Fruit fly (Drosophila melanogaster): ENCODE data around the gene Rpt2.

The Rpt2 gene

dm6 chr3R:23960865-23961264 is 29.5 kb upstream of the Rpt2 start (continued):
- TF ChIP-seq D (optimal IDR thresholded peaks at IDR 0.05) (no peak), D (GFP tag; optimal IDR thresholded peaks at IDR 0.05) (no peak)

DNA sequence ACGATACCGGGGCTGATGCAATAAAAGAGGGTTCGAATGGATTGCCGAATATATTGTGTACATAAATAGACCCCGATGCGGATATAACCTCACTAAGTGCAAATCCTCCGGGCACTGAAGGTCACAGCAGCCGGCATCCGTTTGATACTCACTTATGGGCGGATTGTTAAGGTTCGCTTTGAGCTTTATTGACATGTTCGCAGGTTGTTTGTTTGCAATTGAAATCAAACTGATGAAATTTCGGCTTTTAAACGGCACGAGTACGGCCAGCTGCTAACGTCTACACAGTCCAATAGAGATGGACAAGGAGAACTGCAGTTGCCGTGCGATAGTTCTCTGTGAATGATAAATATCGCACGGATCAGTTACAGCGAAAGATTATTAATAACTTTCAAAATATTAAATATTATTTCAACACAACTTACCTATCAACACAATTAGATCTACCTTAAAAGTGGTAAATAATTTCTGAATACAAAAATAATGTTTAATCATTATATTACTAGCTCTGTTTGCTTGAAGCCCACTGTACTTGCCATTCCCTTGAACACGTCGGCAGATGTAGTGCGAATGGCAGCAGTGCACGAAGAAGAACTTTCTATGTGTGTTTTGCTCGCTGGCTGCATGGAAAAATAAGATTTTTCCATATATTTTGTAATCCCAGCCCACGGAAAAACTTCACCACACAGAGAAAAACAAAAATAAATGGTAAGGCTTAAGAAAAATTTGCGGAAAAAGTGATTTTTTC is 26.9 kb upstream of the Rpt2 start, which contains the start of the genes GluProRS and AP-1sigma:
TSS of gene GluProRS (minus strand) at position 301 of the 748 bp plus-strand sequence.
TSS of gene AP-1sigma (plus strand) at position 561 of the 748 bp plus-strand sequence.
- peak; percentile 89 for TF ChIP-seq Taf1 (GFP tag; IDR thresholded peaks at IDR 0.05)
- TF ChIP-seq Eip74EF (GFP tag; optimal IDR thresholded peaks at IDR 0.05) = peak in 1 of 2 experiments; percentile 32
- peak; percentile 92 for TF ChIP-seq Chrac-16 (GFP tag; optimal IDR thresholded peaks at IDR 0.05)
- TF ChIP-seq sd (tag; optimal IDR thresholded peaks at IDR 0.05) = no peak
- TF ChIP-seq nerfin-2 (GFP tag; IDR thresholded peaks at IDR 0.05; ENCODE audit: partially characterized antibody) = peak; percentile 88
- peak; percentile 85 for TF ChIP-seq bbx (GFP tag; IDR thresholded peaks at IDR 0.05; ENCODE audit: partially characterized antibody)
- peak; percentile 97 for TF ChIP-seq CG14667 (GFP tag; IDR thresholded peaks at IDR 0.05)
- TF ChIP-seq Max (GFP tag; optimal IDR thresholded peaks at IDR 0.05) = peak; percentile 94
- peak; percentile 90 for TF ChIP-seq cg (GFP tag; optimal IDR thresholded peaks at IDR 0.05)
- TF ChIP-seq oc (tag; optimal IDR thresholded peaks at IDR 0.05) = no peak
- peak; percentile 85 for TF ChIP-seq Nf-YA (GFP tag; IDR thresholded peaks at IDR 0.05)
- TF ChIP-seq Doc2 (GFP tag; IDR thresholded peaks at IDR 0.05) = peak; percentile 86
- peak; percentile 85 for TF ChIP-seq bab2 (GFP tag; optimal IDR thresholded peaks at IDR 0.05)
- TF ChIP-seq CG10565 (GFP tag; optimal IDR thresholded peaks at IDR 0.05) = peak; percentile 53
- peak; percentile 89 to 94 for TF ChIP-seq dpn (GFP tag; optimal IDR thresholded peaks at IDR 0.05)
- peak; percentile 95 for TF ChIP-seq CG6272 (GFP tag; IDR thresholded peaks at IDR 0.05)
- peak; percentile 97 for TF ChIP-seq CG11456 (GFP tag; IDR thresholded peaks at IDR 0.05)
- TF ChIP-seq Jarid2 (GFP tag; optimal IDR thresholded peaks at IDR 0.05) = peak; percentile 58
- TF ChIP-seq her (GFP tag; optimal IDR thresholded peaks at IDR 0.05) = peak; percentile 46
- TF ChIP-seq CG17186 (GFP tag; optimal IDR thresholded peaks at IDR 0.05) = peak; percentile 58
- TF ChIP-seq CG13894 (tag; optimal IDR thresholded peaks at IDR 0.05) = no peak
- TF ChIP-seq hkb (optimal IDR thresholded peaks at IDR 0.05) = peak; percentile 16
- TF ChIP-seq hkb (GFP tag; IDR thresholded peaks at IDR 0.05) = peak; percentile 93
- peak; percentile 83 for TF ChIP-seq jumu (GFP tag; optimal IDR thresholded peaks at IDR 0.05)
- peak; percentile 78 for TF ChIP-seq CG4360 (GFP tag; IDR thresholded peaks at IDR 0.05)
- peak; percentile 93 for TF ChIP-seq Gsc (GFP tag; IDR thresholded peaks at IDR 0.05)
- TF ChIP-seq Hey (tag; optimal IDR thresholded peaks at IDR 0.05) = peak; percentile 42
- TF ChIP-seq Myb (GFP tag; optimal IDR thresholded peaks at IDR 0.05) = peak; percentile 46
- TF ChIP-seq CG17568 (GFP tag; optimal IDR thresholded peaks at IDR 0.05) = no peak
- peak; percentile 89 for TF ChIP-seq CG17829 (tag; optimal IDR thresholded peaks at IDR 0.05)
- peak; percentile 97 for TF ChIP-seq knrl (GFP tag; IDR thresholded peaks at IDR 0.05; ENCODE audit: partially characterized antibody)
- TF ChIP-seq gsb (GFP tag; IDR thresholded peaks at IDR 0.05) = peak; percentile 90
- TF ChIP-seq CG18599 (GFP tag; optimal IDR thresholded peaks at IDR 0.05) = peak; percentile 89
- TF ChIP-seq Tbp (GFP tag; optimal IDR thresholded peaks at IDR 0.05) = no peak
- peak; percentile 92 for TF ChIP-seq CG10654 (GFP tag; optimal IDR thresholded peaks at IDR 0.05)
- TF ChIP-seq pfk (GFP tag; optimal IDR thresholded peaks at IDR 0.05) = peak; percentile 26
- TF ChIP-seq CG17912 (GFP tag; optimal IDR thresholded peaks at IDR 0.05) = peak; percentile 39
- peak; percentile 46 for TF ChIP-seq CG7987 (GFP tag; optimal IDR thresholded peaks at IDR 0.05)
- TF ChIP-seq dm (GFP tag; optimal IDR thresholded peaks at IDR 0.05) = peak; percentile 79
- TF ChIP-seq Fer1 (GFP tag; optimal IDR thresholded peaks at IDR 0.05) = peak; percentile 83
- peak; percentile 96 for TF ChIP-seq sob (GFP tag; IDR thresholded peaks at IDR 0.05)
- TF ChIP-seq Neu2 (GFP tag; optimal IDR thresholded peaks at IDR 0.05; ENCODE audit: borderline replicate concordance) = no peak
- TF ChIP-seq Lhr (GFP tag; optimal IDR thresholded peaks at IDR 0.05) = peak; percentile 74
- peak; percentile 79 for TF ChIP-seq corto (GFP tag; optimal IDR thresholded peaks at IDR 0.05)
- TF ChIP-seq CG2712 (tag; optimal IDR thresholded peaks at IDR 0.05) = peak; percentile 92

Measured in whole organism, embryonic.